Fruit fly (Drosophila melanogaster): ENCODE measurements around the gene CG31869.

The CG31869 gene

dm6 chr2L:10757038-10757685, 43.7 kb downstream of the CG31869 start:
- TF ChIP-seq Trl (optimal IDR thresholded peaks at IDR 0.05) (peak; percentile 69 to 88), Trl (GFP tag; optimal IDR thresholded peaks at IDR 0.05) (no peak), CG17612 (GFP tag; IDR thresholded peaks at IDR 0.05) (no peak), Ssrp (tag; optimal IDR thresholded peaks at IDR 0.05) (no peak), CG18599 (GFP tag; optimal IDR thresholded peaks at IDR 0.05) (no peak), ro (GFP tag; IDR thresholded peaks at IDR 0.05) (no peak), exex (tag; optimal IDR thresholded peaks at IDR 0.05) (no peak), z (GFP tag; IDR thresholded peaks at IDR 0.05) (no peak), Deaf1 (tag; optimal IDR thresholded peaks at IDR 0.05) (peak; percentile 52), CG1832 (GFP tag; optimal IDR thresholded peaks at IDR 0.05) (no peak), CkIIα-i1 (GFP tag; IDR thresholded peaks at IDR 0.05) (no peak), chinmo (GFP tag; IDR thresholded peaks at IDR 0.05; ENCODE audit: partially characterized antibody) (peak; percentile 24; the same call in 1 of the 4 replicates), TFAM (GFP tag; optimal IDR thresholded peaks at IDR 0.05) (no peak), onecut (GFP tag; IDR thresholded peaks at IDR 0.05) (peak; percentile 71; the same call in 1 of the 2 replicates), sr (GFP tag; IDR thresholded peaks at IDR 0.05) (no peak), disco-r (GFP tag; optimal IDR thresholded peaks at IDR 0.05) (no peak)

DNA sequence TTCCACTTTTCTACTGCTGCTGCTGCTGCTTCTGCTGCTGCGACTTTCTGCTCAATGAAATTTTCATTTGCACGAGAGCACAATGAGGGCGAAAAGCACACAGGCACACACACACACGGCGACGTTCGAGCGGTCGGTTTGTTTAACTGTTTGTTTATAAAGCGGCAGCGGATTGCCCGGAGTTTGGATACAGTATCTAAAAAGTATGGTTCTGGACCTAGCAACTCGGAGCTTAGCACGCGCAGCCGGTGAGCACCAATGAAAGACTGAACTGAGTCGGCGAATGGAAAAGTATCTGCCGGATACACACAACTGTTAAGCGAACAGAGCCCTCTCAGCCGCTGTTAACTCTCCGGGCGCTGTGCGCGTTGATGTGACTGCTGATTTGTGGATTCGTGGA, 44.9 kb downstream of the CG31869 start, which contains the start of gene CG17124:
CG17124 (minus strand) TSS at position 277 of the 400 bp plus-strand sequence.
- TF ChIP-seq lab (GFP tag; optimal IDR thresholded peaks at IDR 0.05) (peak; percentile 66), CG43689 (GFP tag; IDR thresholded peaks at IDR 0.05) (no peak), tap (tag; optimal IDR thresholded peaks at IDR 0.05) (peak; percentile 28), Scr (GFP tag; IDR thresholded peaks at IDR 0.05; ENCODE audit: partially characterized antibody) (peak; percentile 33; the same call in 1 of the 2 replicates), psq (GFP tag; optimal IDR thresholded peaks at IDR 0.05) (no peak), rib (GFP tag; IDR thresholded peaks at IDR 0.05) (peak; percentile 55; the same call in 1 of the 2 replicates), zfh2 (GFP tag; optimal IDR thresholded peaks at IDR 0.05) (no peak), chinmo (GFP tag; IDR thresholded peaks at IDR 0.05; ENCODE audit: partially characterized antibody) (peak; percentile 84; the same call in 3 of the 4 replicates), Ets97D (GFP tag; optimal IDR thresholded peaks at IDR 0.05) (no peak), nerfin-2 (GFP tag; IDR thresholded peaks at IDR 0.05; ENCODE audit: partially characterized antibody) (no peak), gro (GFP tag; optimal IDR thresholded peaks at IDR 0.05) (peak; percentile 70), Spps (tag; optimal IDR thresholded peaks at IDR 0.05) (no peak), CG11504 (tag; optimal IDR thresholded peaks at IDR 0.05) (peak; percentile 25), CG6813 (GFP tag; optimal IDR thresholded peaks at IDR 0.05) (peak; percentile 5), CG8290 (GFP tag; optimal IDR thresholded peaks at IDR 0.05) (no peak), CG8290 (tag; optimal IDR thresholded peaks at IDR 0.05) (peak in 1 of 2 experiments; percentile 76), CG42726 (GFP tag; IDR thresholded peaks at IDR 0.05; ENCODE audit: partially characterized antibody) (peak; percentile 64; the same call in 1 of the 2 replicates), Asciz (GFP tag; optimal IDR thresholded peaks at IDR 0.05) (peak; percentile 22), CG34422 (GFP tag; IDR thresholded peaks at IDR 0.05) (peak; percentile 75; the same call in 1 of the 3 replicates), CG11085 (GFP tag; IDR thresholded peaks at IDR 0.05) (no peak), Kr (GFP tag; optimal IDR thresholded peaks at IDR 0.05) (no peak), CG12769 (tag; optimal IDR thresholded peaks at IDR 0.05) (peak; percentile 77), amos (GFP tag; IDR thresholded peaks at IDR 0.05; ENCODE audit: partially characterized antibody) (peak; percentile 40; the same call in 1 of the 2 replicates), Lhr (GFP tag; optimal IDR thresholded peaks at IDR 0.05) (no peak), CG3281 (GFP tag; optimal IDR thresholded peaks at IDR 0.05) (peak; percentile 47), dimm (GFP tag; IDR thresholded peaks at IDR 0.05) (no peak), CG11560 (tag; IDR thresholded peaks at IDR 0.05) (no peak), her (GFP tag; optimal IDR thresholded peaks at IDR 0.05) (peak; percentile 64), gce (GFP tag; IDR thresholded peaks at IDR 0.05) (0 out of 3 replicates have a peak, but pooled peaks have one; percentile 12), Hr51 (GFP tag; optimal IDR thresholded peaks at IDR 0.05) (peak in 1 of 2 experiments; percentile 18), tna (GFP tag; IDR thresholded peaks at IDR 0.05; ENCODE audit: partially characterized antibody) (peak; percentile 49; the same call in 1 of the 2 replicates), bcd (GFP tag; optimal IDR thresholded peaks at IDR 0.05) (peak; percentile 18), CG9876 (GFP tag; optimal IDR thresholded peaks at IDR 0.05) (peak; percentile 19), fu2 (GFP tag; optimal IDR thresholded peaks at IDR 0.05) (no peak)
